Worm (Caenorhabditis elegans) whole organism, young adult: ENCODE measurements around the gene him-3.

Experiments used
- B0019.2 ChIP-seq: fragments of 200-800 bp; sonication (Bioruptor generic); conservative IDR thresholded peaks from 2 replicates; pipeline ENCODE4 v1.3.6; 2022; ENCODE audit warnings: missing genetic modification reagents, missing genetic modification characterization, missing compliant biosample characterization
- B0261.1 ChIP-seq: sonication (generic microtip); optimal IDR thresholded peaks from 2 replicates; lab custom pipeline; 2016; ENCODE audit warnings: mild to moderate bottlenecking, missing genetic modification characterization, moderate library complexity, missing compliant biosample characterization
- F23B12.7 ChIP-seq: sonication (generic microtip); optimal IDR thresholded peaks from 2 replicates; lab custom pipeline; 2017; ENCODE audit warnings: missing genetic modification characterization, mild to moderate bottlenecking, missing compliant biosample characterization, antibody characterized with exemption, moderate library complexity; ENCODE audit not compliant: insufficient read depth
- F37B4.10 ChIP-seq: fragments of 200-800 bp; sonication (Bioruptor generic); IDR thresholded peaks from 2 replicates; pipeline ENCODE4 v1.3.6; 2022; ENCODE audit warnings: missing genetic modification characterization, missing compliant biosample characterization
- F49E8.2 ChIP-seq: sonication (generic microtip); optimal IDR thresholded peaks from 3 replicates; lab custom pipeline; 2017; ENCODE audit warnings: missing genetic modification characterization, mild to moderate bottlenecking, missing compliant biosample characterization, antibody characterized with exemption, moderate library complexity; ENCODE audit not compliant: insufficient read depth
- F57C9.4 ChIP-seq: sonication (generic microtip); optimal IDR thresholded peaks from 2 replicates; lab custom pipeline; 2017; ENCODE audit warnings: mild to moderate bottlenecking, missing genetic modification characterization, missing compliant biosample characterization
- K12H6.12 ChIP-seq: fragments of 200-800 bp; sonication (Bioruptor generic); optimal IDR thresholded peaks from 2 replicates; lab custom pipeline; 2018; ENCODE audit warnings: mild to moderate bottlenecking, missing genetic modification characterization, missing compliant biosample characterization
- T07F8.4 ChIP-seq: sonication (generic microtip); optimal IDR thresholded peaks from 2 replicates; lab custom pipeline; 2016; ENCODE audit warnings: mild to moderate bottlenecking, missing genetic modification characterization, moderate library complexity, missing compliant biosample characterization
- Y56A3A.18 ChIP-seq: fragments of 200-800 bp; sonication (Bioruptor generic); IDR thresholded peaks from 2 replicates; pipeline ENCODE4 v1.3.6; 2022; ENCODE audit warnings: missing genetic modification reagents, missing genetic modification characterization, missing compliant biosample characterization
- attf-5 ChIP-seq: fragments of 200-800 bp; sonication (Bioruptor generic); optimal IDR thresholded peaks from 2 replicates; lab custom pipeline; 2018; ENCODE audit warnings: mild to moderate bottlenecking, missing genetic modification characterization, missing compliant biosample characterization
- bed-2 ChIP-seq: fragments of 200-800 bp; sonication (Bioruptor generic); IDR thresholded peaks from 2 replicates; pipeline ENCODE4 v1.3.6; 2022; ENCODE audit warnings: missing genetic modification reagents, missing genetic modification characterization, missing compliant biosample characterization
- cebp-1 ChIP-seq, 2 experiments: fragments of 200-800 bp in 1 of 2; sonication (Bioruptor generic) in 1 of 2; sonication (generic microtip) in 1 of 2; IDR thresholded peaks in 1 of 2; optimal IDR thresholded peaks in 1 of 2; 2 replicates each; pipeline versions ENCODE4 v1.3.6 to Lab custom; 2017 to 2022; ENCODE audit warnings: missing compliant biosample characterization in 2 of 2, missing genetic modification characterization in 2 of 2, mild to moderate bottlenecking in 1 of 2, missing genetic modification reagents in 1 of 2, moderate library complexity in 1 of 2
- ceh-27 ChIP-seq: fragments of 200-800 bp; sonication (Bioruptor generic); optimal IDR thresholded peaks from 2 replicates; lab custom pipeline; 2018; ENCODE audit warnings: mild to moderate bottlenecking, missing genetic modification characterization, moderate library complexity, missing compliant biosample characterization
- die-1 ChIP-seq: sonication (generic microtip); optimal IDR thresholded peaks from 2 replicates; lab custom pipeline; 2016; ENCODE audit warnings: missing genotype, mild to moderate bottlenecking, missing genetic modification characterization, missing compliant biosample characterization
- efl-1 ChIP-seq: fragments of 150-350 bp; optimal IDR thresholded peaks from 2 replicates; lab custom pipeline; 2014; ENCODE audit warnings: missing biosample characterization, missing genetic modification reagents, missing genetic modification characterization
- egl-18 ChIP-seq: fragments of 200-800 bp; sonication (Bioruptor generic); IDR thresholded peaks from 2 replicates; pipeline ENCODE4 v1.3.6; 2022; ENCODE audit warnings: missing genetic modification reagents, missing genetic modification characterization, missing compliant biosample characterization
- egrh-3 ChIP-seq: fragments of 200-800 bp; sonication (Bioruptor generic); IDR thresholded peaks from 2 replicates; pipeline ENCODE4 v1.3.6; 2022; ENCODE audit warnings: missing genetic modification reagents, missing genetic modification characterization, missing compliant biosample characterization
- fkh-3 ChIP-seq: sonication (generic microtip); optimal IDR thresholded peaks from 2 replicates; lab custom pipeline; 2016; ENCODE audit warnings: mild to moderate bottlenecking, missing genetic modification characterization, missing compliant biosample characterization
- gei-17 ChIP-seq: fragments of 200-800 bp; sonication (Bioruptor generic); optimal IDR thresholded peaks from 2 replicates; lab custom pipeline; 2018; ENCODE audit warnings: mild to moderate bottlenecking, missing genetic modification characterization, missing compliant biosample characterization
- him-1 ChIP-seq: sonication (generic microtip); optimal IDR thresholded peaks from 2 replicates; lab custom pipeline; 2016; ENCODE audit warnings: missing genotype, missing genetic modification reagents, missing genetic modification characterization, missing compliant biosample characterization
- lin-26 ChIP-seq: fragments of 200-800 bp; sonication (Bioruptor generic); IDR thresholded peaks from 2 replicates; pipeline ENCODE4 v1.3.6; 2022; ENCODE audit warnings: missing genetic modification reagents, missing genetic modification characterization, missing compliant biosample characterization
- lir-1 ChIP-seq: fragments of 200-800 bp; sonication (Bioruptor generic); conservative IDR thresholded peaks from 2 replicates; pipeline ENCODE4 v1.3.6; 2022; ENCODE audit warnings: missing genetic modification reagents, missing genetic modification characterization, missing compliant biosample characterization
- lsy-27 ChIP-seq: sonication (generic microtip); optimal IDR thresholded peaks from 2 replicates; lab custom pipeline; 2017; ENCODE audit warnings: missing genetic modification characterization, mild to moderate bottlenecking, missing compliant biosample characterization, antibody characterized with exemption, missing genotype, borderline replicate concordance; ENCODE audit not compliant: insufficient read depth
- madf-10 ChIP-seq: sonication (generic microtip); optimal IDR thresholded peaks from 2 replicates; lab custom pipeline; 2016; ENCODE audit warnings: mild to moderate bottlenecking, missing genetic modification characterization, missing compliant biosample characterization
- madf-3 ChIP-seq: fragments of 200-800 bp; sonication (Bioruptor generic); IDR thresholded peaks from 2 replicates; pipeline ENCODE4 v1.3.6; 2022; ENCODE audit warnings: missing genetic modification reagents, missing genetic modification characterization, missing compliant biosample characterization
- madf-6 ChIP-seq: fragments of 200-800 bp; sonication (Bioruptor generic); IDR thresholded peaks from 2 replicates; pipeline ENCODE4 v1.3.6; 2022; ENCODE audit warnings: missing genetic modification reagents, missing genetic modification characterization, missing compliant biosample characterization
- mel-28 ChIP-seq: sonication (generic microtip); optimal IDR thresholded peaks from 2 replicates; lab custom pipeline; 2016; ENCODE audit warnings: borderline replicate concordance, mild to moderate bottlenecking, missing genetic modification characterization, missing compliant biosample characterization
- mes-4 ChIP-seq: sonication (generic microtip); optimal IDR thresholded peaks from 2 replicates; lab custom pipeline; 2016; ENCODE audit warnings: missing genotype, missing genetic modification characterization, missing compliant biosample characterization
- mxl-1 ChIP-seq: sonication (generic microtip); optimal IDR thresholded peaks from 2 replicates; lab custom pipeline; 2016; ENCODE audit warnings: missing genetic modification characterization, missing compliant biosample characterization
- sdz-38 ChIP-seq: sonication (generic microtip); optimal IDR thresholded peaks from 2 replicates; lab custom pipeline; 2016; ENCODE audit warnings: missing genotype, missing genetic modification characterization, missing compliant biosample characterization
- zfh-2 ChIP-seq: fragments of 200-800 bp; sonication (Bioruptor generic); conservative IDR thresholded peaks from 2 replicates; pipeline ENCODE4 v1.3.6; 2022; ENCODE audit warnings: missing genetic modification reagents, missing genetic modification characterization, missing compliant biosample characterization
- ztf-18 ChIP-seq: sonication (generic microtip); optimal IDR thresholded peaks from 2 replicates; lab custom pipeline; 2016; ENCODE audit warnings: missing genotype, mild to moderate bottlenecking, missing genetic modification characterization, missing compliant biosample characterization

him-3 gene

DNA sequence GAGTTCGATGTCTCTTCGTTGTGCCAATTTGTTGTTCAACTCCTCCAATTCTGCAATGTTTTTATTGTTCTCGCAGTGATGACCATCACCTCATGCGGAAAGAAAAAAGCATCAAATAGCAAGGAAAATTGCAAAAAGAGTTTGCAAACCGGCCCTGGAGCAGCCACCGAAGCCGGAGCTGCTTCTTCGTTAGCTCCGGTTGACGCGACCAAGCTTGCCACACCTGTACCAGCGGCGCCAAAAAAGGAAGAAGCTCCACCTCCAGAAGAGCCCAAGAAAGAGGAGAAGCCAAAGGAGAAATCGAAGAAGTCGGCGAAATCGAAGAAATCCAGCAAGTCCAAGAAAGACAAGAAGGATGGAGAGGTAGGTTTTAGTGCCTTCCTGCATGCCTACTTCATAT, 32.9 kb downstream of the him-3 start:
- TF ChIP-seq zfh-2 (GFP tag; lab: Robert Waterston, UW) = peak; percentile 73
- peak; percentile 23; the same call in 1 of the 2 replicates for TF ChIP-seq egrh-3 (GFP tag; lab: Robert Waterston, UW)
- no peak for TF ChIP-seq B0019.2 (GFP tag; lab: Robert Waterston, UW)

DNA sequence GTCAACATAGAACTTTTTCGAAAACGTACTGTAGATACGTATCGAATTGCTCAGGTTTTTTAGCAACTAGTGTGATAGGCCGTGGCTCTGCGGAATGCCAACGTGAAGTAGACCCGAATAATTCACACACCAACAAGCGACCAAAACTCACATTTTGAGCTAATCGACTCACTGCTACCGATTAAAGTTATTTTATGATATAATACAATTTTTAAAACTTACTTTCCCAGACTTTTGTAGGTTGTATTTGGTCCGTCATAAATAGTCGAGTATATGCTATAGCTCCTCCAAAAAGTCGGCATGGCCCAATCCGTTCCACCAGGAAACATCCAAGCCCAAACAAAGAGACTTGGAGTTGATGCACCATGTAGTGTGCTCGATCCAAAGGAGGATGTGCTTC, 33.5 kb downstream of the him-3 start, which contains the start of gene C25A8.1:
Gene C25A8.1, plus strand, starts transcription at position 301 of the 400 bp plus-strand sequence.
- TF ChIP-seq madf-10 (tag; lab: Kevin White, UChicago) (no peak), F37B4.10 (no peak), efl-1 (GFP tag; lab: Kevin White, UChicago) (no peak), fkh-3 (tag; lab: Kevin White, UChicago) (no peak), ztf-18 (tag; lab: Kevin White, UChicago) (no peak), him-1 (tag; lab: Kevin White, UChicago) (no peak), madf-6 (GFP tag; lab: Robert Waterston, UW) (no peak), lin-26 (GFP tag; lab: Robert Waterston, UW) (no peak), Y56A3A.18 (no peak), mel-28 (tag; lab: Kevin White, UChicago) (no peak), lsy-27 (tag; lab: Kevin White, UChicago) (no peak)

DNA sequence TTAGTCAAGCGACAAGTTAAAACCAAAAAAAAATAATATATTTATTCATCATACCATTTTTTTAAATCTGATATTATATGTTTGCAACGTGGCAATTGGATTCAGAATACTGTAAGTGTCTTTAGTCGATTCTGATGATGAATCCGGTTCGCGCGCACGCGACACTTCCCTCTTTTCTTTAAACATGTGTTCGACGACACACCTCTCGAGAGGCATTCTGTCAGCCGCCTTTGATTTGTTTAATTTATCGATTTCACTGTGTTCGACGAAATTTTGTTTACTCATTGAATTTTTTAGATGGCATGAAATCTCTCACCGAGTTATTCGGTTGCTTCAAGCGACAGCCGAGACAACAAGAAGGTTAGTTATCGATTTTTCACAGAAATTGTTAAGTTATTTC, 34.4 kb downstream of the him-3 start, which contains the start of gene trxr-1:
Gene trxr-1, plus strand, starts transcription at position 227 of the 400 bp plus-strand sequence.
- no peak for TF ChIP-seq B0261.1 (tag; lab: Kevin White, UChicago)
- TF ChIP-seq lir-1 (GFP tag; lab: Robert Waterston, UW) = no peak
- no peak for TF ChIP-seq ceh-27 (GFP tag; lab: Kevin White, UChicago)
- TF ChIP-seq gei-17 (GFP tag; lab: Kevin White, UChicago) = no peak
- TF ChIP-seq die-1 (tag; lab: Kevin White, UChicago) = no peak
- TF ChIP-seq madf-6 (GFP tag; lab: Robert Waterston, UW) = no peak
- no peak for TF ChIP-seq F37B4.10
- TF ChIP-seq, all 124 proteins: peak for 0

DNA sequence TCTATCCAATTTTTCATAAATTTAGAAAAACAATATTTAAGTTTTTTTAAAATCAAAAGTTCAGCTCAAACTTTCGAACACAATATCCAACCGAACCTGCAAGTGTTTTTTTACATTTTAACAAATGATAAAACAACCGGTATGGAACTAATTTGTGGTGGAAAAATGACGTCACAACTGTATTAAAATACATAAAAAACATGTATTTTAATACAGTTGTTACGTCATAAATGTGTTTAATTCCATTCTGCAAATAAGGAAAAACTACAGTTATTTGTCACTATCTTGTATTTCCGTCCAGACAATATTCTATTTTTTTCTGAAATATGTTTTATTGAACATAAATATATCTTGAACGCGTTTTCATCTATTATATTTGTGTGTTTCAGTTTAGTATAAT, 34.9 kb downstream of the him-3 start:
- TF ChIP-seq attf-5 (GFP tag; lab: Kevin White, UChicago) (no peak), ceh-27 (GFP tag; lab: Kevin White, UChicago) (no peak), madf-3 (GFP tag; lab: Robert Waterston, UW) (no peak), mxl-1 (tag; lab: Kevin White, UChicago) (no peak), bed-2 (GFP tag; lab: Robert Waterston, UW) (no peak), F37B4.10 (no peak), egrh-3 (GFP tag; lab: Robert Waterston, UW) (no peak), F49E8.2 (tag; lab: Kevin White, UChicago) (no peak), F57C9.4 (tag; lab: Kevin White, UChicago) (no peak), mes-4 (tag; lab: Kevin White, UChicago) (no peak), F23B12.7 (tag; lab: Kevin White, UChicago) (no peak), K12H6.12 (tag; lab: Kevin White, UChicago) (no peak), egl-18 (GFP tag; lab: Robert Waterston, UW) (no peak), cebp-1 (GFP tag; IDR thresholded peaks at IDR 0.05; lab: Robert Waterston, UW) (no peak), cebp-1 (tag; optimal IDR thresholded peaks at IDR 0.05; lab: Kevin White, UChicago) (no peak), T07F8.4 (tag; lab: Kevin White, UChicago) (no peak), sdz-38 (no peak), efl-1 (GFP tag; lab: Kevin White, UChicago) (no peak), madf-6 (GFP tag; lab: Robert Waterston, UW) (no peak)
- TF ChIP-seq, all 124 proteins: peak for 0
